Worm (Caenorhabditis elegans): Measurements from ENCODE around the gene F07A11.4.

The F07A11.4 gene

DNA sequence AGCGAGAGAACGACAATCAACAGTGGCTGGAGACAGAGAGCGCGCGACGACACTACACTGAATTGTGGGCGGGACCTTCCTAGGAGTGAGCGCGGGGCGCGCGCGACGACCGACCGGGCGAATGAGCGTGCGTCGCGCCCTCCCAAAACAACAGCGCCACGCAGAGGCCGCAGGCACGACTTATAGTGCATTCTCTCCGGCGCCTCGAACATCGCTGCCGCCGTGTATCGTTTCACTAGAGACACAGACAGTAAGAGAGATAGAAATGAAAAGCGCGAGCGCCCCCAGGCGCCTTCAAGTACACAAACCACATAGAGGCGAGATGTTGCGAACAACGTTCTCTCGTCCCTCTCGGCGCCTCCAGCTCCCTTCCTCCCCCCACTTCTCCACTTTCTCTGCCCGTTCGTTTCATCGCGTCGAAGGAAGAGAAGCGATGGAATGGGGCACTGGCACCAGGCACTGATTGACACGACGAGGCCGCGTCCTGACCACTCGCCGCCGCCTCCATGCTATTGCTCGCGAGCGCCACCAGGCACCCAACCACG is 19.2 kb downstream of the F07A11.4 start (continued):
- TF ChIP-seq pros-1 (tag; optimal IDR thresholded peaks at IDR 0.05) (no peak), hlh-30 (tag; optimal IDR thresholded peaks at IDR 0.05; ENCODE audit: insufficient read depth) (no peak), hlh-6 (tag; optimal IDR thresholded peaks at IDR 0.05) (no peak), syd-9 (tag; optimal IDR thresholded peaks at IDR 0.05) (peak; percentile 32), Y22D7AL.16 (tag; optimal IDR thresholded peaks at IDR 0.05) (no peak), ceh-24 (tag; optimal IDR thresholded peaks at IDR 0.05) (no peak), ref-2 (tag; optimal IDR thresholded peaks at IDR 0.05) (no peak), fkh-10 (GFP tag; optimal IDR thresholded peaks at IDR 0.05) (no peak), fax-1 (tag; optimal IDR thresholded peaks at IDR 0.05) (no peak), sdc-2 (tag; optimal IDR thresholded peaks at IDR 0.05) (no peak), gmeb-2 (tag; optimal IDR thresholded peaks at IDR 0.05) (no peak), rnt-1 (tag; optimal IDR thresholded peaks at IDR 0.05) (no peak), pqm-1 (tag; optimal IDR thresholded peaks at IDR 0.05) (no peak), dmd-4 (tag; optimal IDR thresholded peaks at IDR 0.05; ENCODE audit: borderline replicate concordance) (peak; percentile 44), unc-86 (tag; optimal IDR thresholded peaks at IDR 0.05) (peak; percentile 6), tbx-2 (tag; optimal IDR thresholded peaks at IDR 0.05) (peak; percentile 23), unc-55 (GFP tag; optimal IDR thresholded peaks at IDR 0.05) (no peak), ceh-48 (tag; optimal IDR thresholded peaks at IDR 0.05) (no peak), pax-1 (tag; optimal IDR thresholded peaks at IDR 0.05) (no peak), ama-1 (optimal IDR thresholded peaks at IDR 0.05) (no peak), dve-1 (tag; optimal IDR thresholded peaks at IDR 0.05) (no peak), fkh-6 (tag; optimal IDR thresholded peaks at IDR 0.05) (no peak), sox-2 (GFP tag; IDR thresholded peaks at IDR 0.05) (no peak), T23F11.4 (GFP tag; optimal IDR thresholded peaks at IDR 0.05) (no peak), ceh-34 (tag; optimal IDR thresholded peaks at IDR 0.05) (peak; percentile 57), ceh-2 (tag; optimal IDR thresholded peaks at IDR 0.05) (peak; percentile 4), ceh-6 (GFP tag; optimal IDR thresholded peaks at IDR 0.05) (no peak), pha-2 (tag; optimal IDR thresholded peaks at IDR 0.05) (no peak), madf-2 (tag; optimal IDR thresholded peaks at IDR 0.05) (no peak), pha-4 (tag; optimal IDR thresholded peaks at IDR 0.05) (no peak), ceh-30 (tag; optimal IDR thresholded peaks at IDR 0.05) (no peak), ceh-45 (GFP tag; IDR thresholded peaks at IDR 0.05) (no peak), unc-42 (tag; optimal IDR thresholded peaks at IDR 0.05) (no peak), C08G9.2 (tag; optimal IDR thresholded peaks at IDR 0.05) (no peak), hlh-8 (tag; optimal IDR thresholded peaks at IDR 0.05) (no peak)

DNA sequence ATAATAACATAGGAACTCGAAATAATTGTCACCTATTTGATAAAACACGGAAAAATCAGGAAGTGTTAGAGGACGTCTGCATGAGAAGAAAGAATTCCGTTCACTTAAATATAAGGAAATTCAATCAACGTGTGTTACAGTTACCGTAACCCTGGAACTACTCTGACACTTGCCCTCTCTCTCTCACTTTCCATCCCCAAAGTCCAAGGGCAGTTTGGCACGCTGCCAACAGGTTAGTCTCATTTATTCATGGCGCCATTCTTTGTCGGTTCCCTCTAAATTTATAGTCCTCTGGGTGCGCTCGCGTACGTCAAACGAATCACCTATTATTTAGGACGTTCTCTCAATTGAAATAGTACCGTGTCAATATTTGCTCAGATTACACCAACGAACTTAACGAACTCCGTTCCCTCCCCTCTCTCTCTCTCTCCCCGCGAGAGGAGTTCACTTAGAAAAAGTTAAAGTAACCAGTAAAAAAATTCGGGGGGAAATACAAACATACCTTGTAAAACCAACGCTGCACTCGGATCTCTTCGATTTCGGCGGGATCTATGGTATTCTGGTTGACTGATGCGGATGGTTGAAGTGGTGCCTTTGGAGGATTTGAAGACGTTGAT is 19.9 kb downstream of the F07A11.4 start:
- TF ChIP-seq fax-1 (tag; optimal IDR thresholded peaks at IDR 0.05) (no peak), ref-2 (tag; optimal IDR thresholded peaks at IDR 0.05) (no peak), ceh-24 (tag; optimal IDR thresholded peaks at IDR 0.05) (no peak), rnt-1 (tag; optimal IDR thresholded peaks at IDR 0.05) (no peak)

DNA sequence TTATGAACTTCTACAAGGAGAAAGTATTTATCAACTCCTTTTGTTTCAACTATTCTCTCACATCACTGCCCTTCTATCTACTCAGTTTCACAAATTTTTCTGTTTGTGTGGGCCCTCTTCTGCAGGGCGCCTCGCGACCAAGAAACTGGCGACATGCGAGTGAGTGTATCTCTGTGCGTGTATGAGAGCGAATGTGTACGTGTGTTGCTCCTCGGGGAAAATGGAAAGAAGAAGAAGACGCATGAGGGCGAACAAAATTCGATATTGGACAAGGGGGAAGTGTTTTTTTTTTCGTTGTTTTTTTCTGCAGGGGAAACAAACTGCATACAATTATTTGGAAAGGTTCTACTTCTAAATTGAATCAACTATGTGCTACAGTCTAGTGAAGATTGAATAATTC is 20.8 kb downstream of the F07A11.4 start:
- TF ChIP-seq hlh-13 (GFP tag; optimal IDR thresholded peaks at IDR 0.05) (no peak), hlh-15 (tag; optimal IDR thresholded peaks at IDR 0.05) (no peak), nfya-1 (tag; optimal IDR thresholded peaks at IDR 0.05) (no peak), ceh-34 (tag; optimal IDR thresholded peaks at IDR 0.05) (no peak), madf-2 (tag; optimal IDR thresholded peaks at IDR 0.05) (no peak), sox-4 (tag; optimal IDR thresholded peaks at IDR 0.05) (no peak), fkh-10 (GFP tag; optimal IDR thresholded peaks at IDR 0.05) (no peak), zip-5 (tag; optimal IDR thresholded peaks at IDR 0.05) (no peak), mec-3 (tag; optimal IDR thresholded peaks at IDR 0.05; ENCODE audit: borderline replicate concordance) (no peak), ceh-14 (tag; optimal IDR thresholded peaks at IDR 0.05) (no peak), ahr-1 (tag; optimal IDR thresholded peaks at IDR 0.05) (no peak)
